Fruit fly (Drosophila melanogaster): ENCODE data around the gene primo-1.
A peak's percentile ranks its signal among the peaks of the same experiment; 100 is the strongest.

primo-1 gene

dm6 chr3R:13683624-13684568 is 27.7 kb downstream of the primo-1 start, which contains the start of gene flfl:
TSS of gene flfl (plus strand) at chr3R:13683921.
- TF ChIP-seq CTCF (optimal IDR thresholded peaks at IDR 0.05): peak in 1 of 2 experiments; percentile 10
- TF ChIP-seq CG8478 (optimal IDR thresholded peaks at IDR 0.05): no peak

DNA sequence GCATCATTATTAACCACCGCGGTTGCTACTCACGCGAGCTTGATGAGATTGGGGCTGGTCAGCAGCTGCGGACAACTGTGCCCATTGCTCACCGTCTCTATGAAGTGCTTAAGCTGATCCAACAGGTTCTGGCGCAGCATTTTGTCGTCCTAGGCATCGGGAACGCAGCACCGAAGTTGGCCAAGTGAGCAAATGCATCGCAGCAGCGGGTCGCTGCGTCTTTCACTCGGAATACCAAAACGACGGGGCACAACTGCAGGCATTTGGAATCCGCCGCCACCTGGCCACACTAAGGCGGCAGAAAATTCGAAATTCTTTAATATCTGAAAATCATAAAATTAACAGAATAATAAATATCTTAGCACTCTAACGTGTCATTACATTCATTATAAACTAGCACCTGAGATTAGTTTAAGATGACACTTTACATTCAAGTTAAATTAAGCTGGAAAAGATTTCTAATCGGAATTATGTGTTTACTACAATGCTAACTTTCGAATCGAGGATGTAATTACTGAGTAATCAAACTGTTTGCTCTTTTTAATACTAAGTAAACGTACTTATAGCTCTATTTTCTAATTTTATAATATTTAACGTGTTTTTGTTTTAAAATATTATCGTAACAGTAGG is 28.5 kb downstream of the primo-1 start:
- no peak for TF ChIP-seq CTCF (optimal IDR thresholded peaks at IDR 0.05)
- TF ChIP-seq CG8478 (optimal IDR thresholded peaks at IDR 0.05): no peak

- TF ChIP-seq CG8478 (optimal IDR thresholded peaks at IDR 0.05) (no peak), CTCF (optimal IDR thresholded peaks at IDR 0.05) (peak; percentile 17 to 31)
Measured at dm6 chr3R:13676137-13677086, 35.2 kb downstream of the primo-1 start, which contains the start of the genes Lkb1 and CG9588. TSS of gene Lkb1 (plus strand) at chr3R:13676549. TSS of gene CG9588 (minus strand) at chr3R:13676681.

DNA sequence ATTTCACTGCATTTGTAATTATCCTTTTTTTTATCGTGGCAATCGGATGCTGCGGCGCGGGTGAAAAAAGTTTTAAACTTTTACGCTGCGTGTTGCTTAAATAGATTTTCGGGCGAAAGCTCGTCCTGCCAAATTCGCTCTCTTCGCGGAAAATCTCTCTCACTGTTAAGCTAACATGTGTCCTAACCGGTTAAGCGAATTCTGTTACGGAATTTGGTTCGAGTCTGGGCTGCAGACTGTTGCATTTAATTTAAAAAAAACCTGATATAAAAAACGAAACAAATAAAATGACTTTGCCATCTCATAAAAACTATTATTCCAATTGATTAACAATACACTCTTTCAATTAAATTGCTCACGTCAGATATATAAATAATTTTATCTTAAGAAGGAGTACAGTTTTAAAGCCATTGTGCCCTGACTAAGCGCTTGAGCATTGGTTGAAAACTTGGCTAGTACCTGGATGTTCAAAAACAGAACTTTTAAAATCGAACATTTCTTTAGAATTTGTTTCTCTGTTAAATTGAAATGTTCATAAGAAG is 37.1 kb downstream of the primo-1 start, which contains the start of gene Task6:
Gene Task6, minus strand, starts transcription at position 51 of the 542 bp plus-strand sequence.
- peak in 1 of 2 experiments; percentile 42 for TF ChIP-seq CTCF (optimal IDR thresholded peaks at IDR 0.05)
- TF ChIP-seq CG8478 (optimal IDR thresholded peaks at IDR 0.05): no peak

- no peak for TF ChIP-seq CTCF (optimal IDR thresholded peaks at IDR 0.05)
- TF ChIP-seq CG8478 (optimal IDR thresholded peaks at IDR 0.05): no peak
Measured at dm6 chr3R:13672898-13673297, 38.7 kb downstream of the primo-1 start.

DNA sequence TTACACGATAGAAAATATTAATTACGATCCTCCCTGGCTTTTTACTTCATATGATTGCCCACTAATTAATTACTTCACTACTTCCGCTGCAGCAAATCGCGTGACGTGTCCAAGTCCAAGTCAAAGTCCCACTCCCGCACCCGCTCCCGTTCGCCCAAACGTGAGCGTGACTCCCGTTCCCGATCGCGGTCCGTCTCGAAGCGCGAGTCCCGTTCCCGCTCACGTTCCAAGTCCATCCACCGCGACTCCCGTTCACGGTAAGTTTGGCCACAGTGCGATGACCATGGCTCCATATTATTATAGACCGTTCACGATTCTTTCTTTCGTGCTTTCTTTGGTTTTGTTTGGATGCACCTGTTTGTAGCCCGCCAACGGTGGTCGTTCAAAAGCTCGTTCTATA is 45.6 kb downstream of the primo-1 start:
- TF ChIP-seq CTCF (optimal IDR thresholded peaks at IDR 0.05): no peak
- no peak for TF ChIP-seq CG8478 (optimal IDR thresholded peaks at IDR 0.05)

- TF ChIP-seq CTCF (optimal IDR thresholded peaks at IDR 0.05): no peak
- no peak for TF ChIP-seq CG8478 (optimal IDR thresholded peaks at IDR 0.05)
Measured at dm6 chr3R:13662149-13662548, 49.5 kb downstream of the primo-1 start.

dm6 chr3R:13660924-13661659 is 50.5 kb downstream of the primo-1 start, which contains the start of gene B52:
TSS of gene B52 (plus strand) at chr3R:13661311.
- TF ChIP-seq CG8478 (optimal IDR thresholded peaks at IDR 0.05) (no peak), CTCF (optimal IDR thresholded peaks at IDR 0.05) (peak in 1 of 2 experiments; percentile 11)
